Fruit fly (Drosophila melanogaster) whole organism, wandering third instar larva: ENCODE data around the gene CG14662.

Experiments
- Dfd ChIP-seq: fragments of >200 bp; optimal IDR thresholded peaks from 2 replicates; lab custom pipeline; 2017; ENCODE audit warnings: missing biosample characterization, missing genetic modification characterization
- Dif ChIP-seq: fragments of 200-275, 200-300 bp; sonication (Bioruptor generic); optimal IDR thresholded peaks from 2 replicates; lab custom pipeline; 2018; ENCODE audit warnings: missing biosample characterization, missing genetic modification characterization; ENCODE audit not compliant: partially characterized antibody
- GATAd ChIP-seq: sonication (Bioruptor generic); optimal IDR thresholded peaks from 2 replicates; lab custom pipeline; 2016; ENCODE audit warnings: missing biosample characterization, missing genetic modification characterization
- Jra ChIP-seq: sonication (Bioruptor generic); optimal IDR thresholded peaks from 2 replicates; lab custom pipeline; 2016; ENCODE audit warnings: missing biosample characterization, missing genetic modification characterization
- N ChIP-seq: fragments of >200 bp; optimal IDR thresholded peaks from 2 replicates; lab custom pipeline; 2018; ENCODE audit warnings: missing biosample characterization, missing external identifiers, missing genetic modification characterization
- lola ChIP-seq: fragments of >200 bp; optimal IDR thresholded peaks from 2 replicates; lab custom pipeline; 2017; ENCODE audit warnings: missing biosample characterization, missing genetic modification characterization
- usp ChIP-seq: fragments of >200 bp; optimal IDR thresholded peaks from 2 replicates; lab custom pipeline; 2017; ENCODE audit warnings: missing biosample characterization, missing genetic modification characterization

DNA sequence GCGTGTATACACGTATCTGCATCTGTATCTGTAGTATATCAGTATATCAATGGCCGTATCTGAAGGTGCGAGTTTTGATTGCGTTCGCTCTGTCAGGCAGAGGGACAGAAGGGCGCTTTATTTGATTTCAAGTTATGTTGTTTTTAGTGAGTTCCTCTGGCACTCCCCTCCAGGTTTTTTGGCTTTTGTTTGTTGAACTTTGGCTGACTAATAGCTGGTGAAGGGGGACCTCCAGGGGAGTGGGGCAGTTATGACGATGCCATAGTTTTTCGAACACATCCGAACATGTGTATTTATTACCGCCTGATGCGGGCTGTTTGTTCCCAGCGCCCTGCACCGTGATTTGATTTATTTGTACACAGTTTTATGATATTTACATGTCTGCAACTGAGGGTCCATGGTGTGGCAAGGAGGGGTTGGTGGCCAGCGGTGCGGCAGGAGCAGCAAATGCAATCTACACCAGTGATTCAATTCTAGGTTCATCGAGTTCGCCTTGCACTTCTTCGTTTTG lies 8.2 kb upstream of the CG14662 start:
- TF ChIP-seq N (no peak), usp (GFP tag; lab: Kevin White, UChicago) (no peak), Dfd (GFP tag; lab: Kevin White, UChicago) (no peak), Jra (no peak), GATAd (GFP tag; lab: Kevin White, UChicago) (no peak), Dif (GFP tag; lab: Kevin White, UChicago) (peak; percentile 2), lola (GFP tag; lab: Kevin White, UChicago) (no peak)
